Worm (Caenorhabditis elegans): ENCODE data around the gene nhr-133.

Gene nhr-133

ce11 chrV:2206181-2206580 is 5.7 kb downstream of the nhr-133 start, which contains the start of gene srt-40:
Gene srt-40 (minus strand): TSS chrV:2206281.
- TF ChIP-seq C08G9.2 (tag; optimal IDR thresholded peaks at IDR 0.05) (no peak), ceh-6 (GFP tag; optimal IDR thresholded peaks at IDR 0.05) (no peak), ama-1 (optimal IDR thresholded peaks at IDR 0.05) (no peak), ceh-18 (tag; optimal IDR thresholded peaks at IDR 0.05) (no peak), ceh-19 (GFP tag; optimal IDR thresholded peaks at IDR 0.05) (no peak), pag-3 (tag; optimal IDR thresholded peaks at IDR 0.05; ENCODE audit: borderline replicate concordance) (no peak), madf-2 (tag; optimal IDR thresholded peaks at IDR 0.05) (no peak), ceh-14 (tag; optimal IDR thresholded peaks at IDR 0.05) (no peak), K02D7.2 (tag; optimal IDR thresholded peaks at IDR 0.05) (no peak), T23F11.4 (GFP tag; optimal IDR thresholded peaks at IDR 0.05) (no peak), eyg-1 (tag; optimal IDR thresholded peaks at IDR 0.05) (no peak), dmd-4 (tag; optimal IDR thresholded peaks at IDR 0.05; ENCODE audit: borderline replicate concordance) (no peak), sox-2 (GFP tag; IDR thresholded peaks at IDR 0.05) (no peak), hlh-30 (tag; optimal IDR thresholded peaks at IDR 0.05; ENCODE audit: insufficient read depth) (no peak), F13H6.1 (tag; optimal IDR thresholded peaks at IDR 0.05) (no peak), hlh-15 (tag; optimal IDR thresholded peaks at IDR 0.05) (no peak)

- TF ChIP-seq ama-1 (optimal IDR thresholded peaks at IDR 0.05) (no peak), pros-1 (tag; optimal IDR thresholded peaks at IDR 0.05) (no peak), sdc-2 (tag; optimal IDR thresholded peaks at IDR 0.05) (no peak), ceh-45 (GFP tag; IDR thresholded peaks at IDR 0.05) (no peak), hlh-30 (tag; optimal IDR thresholded peaks at IDR 0.05; ENCODE audit: insufficient read depth) (no peak), nfya-1 (tag; optimal IDR thresholded peaks at IDR 0.05) (no peak), ets-4 (tag; optimal IDR thresholded peaks at IDR 0.05) (no peak), hlh-15 (tag; optimal IDR thresholded peaks at IDR 0.05) (no peak), ceh-31 (tag; optimal IDR thresholded peaks at IDR 0.05) (no peak), lin-11 (tag; optimal IDR thresholded peaks at IDR 0.05) (no peak), hlh-8 (tag; optimal IDR thresholded peaks at IDR 0.05) (no peak)
These were observed 7.8 kb downstream of the nhr-133 start, which contains the start of gene cyp-33C12 for ce11 chrV:2204080-2204479. Gene cyp-33C12 (minus strand): TSS chrV:2204400.

- TF ChIP-seq tbx-7 (tag; optimal IDR thresholded peaks at IDR 0.05) (no peak), pha-4 (tag; optimal IDR thresholded peaks at IDR 0.05) (no peak), nhr-232 (tag; optimal IDR thresholded peaks at IDR 0.05) (no peak), dve-1 (tag; optimal IDR thresholded peaks at IDR 0.05) (no peak), Y22D7AL.16 (tag; optimal IDR thresholded peaks at IDR 0.05) (no peak), ceh-24 (tag; optimal IDR thresholded peaks at IDR 0.05) (no peak), nfya-1 (tag; optimal IDR thresholded peaks at IDR 0.05) (no peak), elt-2 (tag; optimal IDR thresholded peaks at IDR 0.05) (no peak), unc-42 (tag; optimal IDR thresholded peaks at IDR 0.05) (no peak), ceh-22 (tag; optimal IDR thresholded peaks at IDR 0.05) (no peak), ceh-31 (tag; optimal IDR thresholded peaks at IDR 0.05) (no peak), npax-4 (tag; optimal IDR thresholded peaks at IDR 0.05) (no peak), ztf-16 (tag; optimal IDR thresholded peaks at IDR 0.05) (no peak), C38D4.7 (GFP tag; optimal IDR thresholded peaks at IDR 0.05) (no peak)
These were observed 10.7 kb downstream of the nhr-133 start, which contains the start of gene cyp-32B1 for ce11 chrV:2201240-2201639. Gene cyp-32B1 (minus strand): TSS chrV:2201415.

- TF ChIP-seq ceh-14 (tag; optimal IDR thresholded peaks at IDR 0.05) (no peak), ttx-3 (tag; optimal IDR thresholded peaks at IDR 0.05) (no peak), ceh-18 (tag; optimal IDR thresholded peaks at IDR 0.05) (no peak), pros-1 (tag; optimal IDR thresholded peaks at IDR 0.05) (no peak), unc-86 (tag; optimal IDR thresholded peaks at IDR 0.05) (no peak), ceh-6 (GFP tag; optimal IDR thresholded peaks at IDR 0.05) (no peak), ztf-16 (tag; optimal IDR thresholded peaks at IDR 0.05) (no peak), ceh-48 (tag; optimal IDR thresholded peaks at IDR 0.05) (no peak), pha-2 (tag; optimal IDR thresholded peaks at IDR 0.05) (no peak), ceh-34 (tag; optimal IDR thresholded peaks at IDR 0.05) (no peak), C38D4.7 (GFP tag; optimal IDR thresholded peaks at IDR 0.05) (no peak), K09A11.1 (tag; optimal IDR thresholded peaks at IDR 0.05; ENCODE audit: insufficient read depth) (no peak), ets-4 (tag; optimal IDR thresholded peaks at IDR 0.05) (no peak), ceh-2 (tag; optimal IDR thresholded peaks at IDR 0.05) (no peak), sox-4 (tag; optimal IDR thresholded peaks at IDR 0.05) (no peak), ahr-1 (tag; optimal IDR thresholded peaks at IDR 0.05) (no peak), sox-2 (GFP tag; IDR thresholded peaks at IDR 0.05) (no peak), unc-55 (GFP tag; optimal IDR thresholded peaks at IDR 0.05) (no peak), npax-4 (tag; optimal IDR thresholded peaks at IDR 0.05) (no peak), ama-1 (optimal IDR thresholded peaks at IDR 0.05) (no peak)
These were observed 11.5 kb downstream of the nhr-133 start for ce11 chrV:2200402-2200801.
